Worm (Caenorhabditis elegans) whole organism, L3 larva: ENCODE results near the gene sms-3.

ENCODE experiments used
- ama-1 ChIP-seq: fragments of 150-350 bp; optimal IDR thresholded peaks from 2 replicates; lab custom pipeline; 2018
- ceh-82 ChIP-seq: fragments of 150-350 bp; optimal IDR thresholded peaks from 2 replicates; lab custom pipeline; 2014; ENCODE audit warnings: missing biosample characterization, missing genetic modification characterization
- mml-1 ChIP-seq: fragments of 150-350 bp; sonication (generic microtip); optimal IDR thresholded peaks from 3 replicates; lab custom pipeline; 2014; ENCODE audit warnings: missing biosample characterization, missing genetic modification characterization
- nfya-1 ChIP-seq: sonication (generic microtip); optimal IDR thresholded peaks from 2 replicates; lab custom pipeline; 2017; ENCODE audit warnings: missing genetic modification characterization, mild to moderate bottlenecking, missing compliant biosample characterization, antibody characterized with exemption, moderate library complexity; ENCODE audit not compliant: insufficient read depth
- nhr-11 ChIP-seq: fragments of 150-350 bp; optimal IDR thresholded peaks from 2 replicates; lab custom pipeline; 2014; ENCODE audit warnings: missing biosample characterization, missing genetic modification characterization
- nhr-12 ChIP-seq: fragments of 150-350 bp; optimal IDR thresholded peaks from 2 replicates; lab custom pipeline; 2014; ENCODE audit warnings: missing biosample characterization, missing genetic modification characterization
- nhr-23 ChIP-seq: fragments of 150-350 bp; optimal IDR thresholded peaks from 2 replicates; lab custom pipeline; 2014; ENCODE audit warnings: missing biosample characterization, missing genetic modification reagents, missing genetic modification characterization
- nhr-237 ChIP-seq: fragments of 150-350 bp; optimal IDR thresholded peaks from 2 replicates; lab custom pipeline; 2014; ENCODE audit warnings: missing biosample characterization, missing genetic modification characterization
- pha-4 ChIP-seq: fragments of 150-350 bp; optimal IDR thresholded peaks from 2 replicates; lab custom pipeline; 2014; ENCODE audit warnings: missing biosample characterization, missing genetic modification reagents, missing genetic modification characterization
- skn-1 ChIP-seq: fragments of 150-350 bp; optimal IDR thresholded peaks from 2 replicates; lab custom pipeline; 2014; ENCODE audit warnings: missing biosample characterization, missing genetic modification characterization
- snpc-4 ChIP-seq: fragments of 150-350 bp; optimal IDR thresholded peaks from 2 replicates; lab custom pipeline; 2014; ENCODE audit warnings: missing biosample characterization, missing genetic modification characterization
- tbx-2 ChIP-seq: sonication (generic microtip); optimal IDR thresholded peaks from 2 replicates; lab custom pipeline; 2016; ENCODE audit warnings: mild to moderate bottlenecking, missing genetic modification characterization, missing compliant biosample characterization
- unc-39 ChIP-seq: sonication (generic microtip); optimal IDR thresholded peaks from 4 replicates; lab custom pipeline; 2017; ENCODE audit warnings: missing biosample characterization, missing genetic modification characterization

DNA sequence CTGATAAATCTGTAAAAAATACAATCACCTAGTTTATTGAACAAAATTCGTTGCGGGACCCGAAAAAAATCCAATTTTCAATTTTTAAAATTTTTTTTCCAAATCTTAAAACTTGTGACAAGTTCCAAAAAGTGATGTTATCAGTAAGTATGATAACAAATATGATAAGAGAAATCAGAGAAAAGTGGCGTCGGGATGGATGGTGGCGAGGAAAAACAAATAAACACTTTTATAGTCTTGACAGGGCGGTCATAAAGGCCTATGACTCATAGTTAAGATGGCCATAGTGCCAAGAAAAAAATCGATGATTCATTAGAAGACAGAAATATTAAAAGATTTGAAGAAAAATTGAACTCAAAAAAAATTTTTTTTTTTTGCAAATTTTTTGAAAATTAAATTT lies 1.7 kb upstream of the sms-3 start:
- TF ChIP-seq skn-1: no peak
- no peak for TF ChIP-seq ama-1 (lab: Kevin White, UChicago)
- no peak for TF ChIP-seq nhr-23 (tag; lab: Kevin White, UChicago)
- no peak for TF ChIP-seq nhr-237
- TF ChIP-seq nhr-12 (tag; lab: Kevin White, UChicago): no peak
- no peak for TF ChIP-seq tbx-2
- TF ChIP-seq pha-4 (tag; lab: Kevin White, UChicago): peak; percentile 87
- TF ChIP-seq nhr-11 (tag; lab: Kevin White, UChicago): no peak
- TF ChIP-seq mml-1 (tag; lab: Kevin White, UChicago): no peak
- TF ChIP-seq unc-39 (tag; lab: Kevin White, UChicago): no peak
- TF ChIP-seq snpc-4 (tag; lab: Kevin White, UChicago): peak; percentile 3
- no peak for TF ChIP-seq ceh-82
- no peak for TF ChIP-seq nfya-1 (tag; lab: Kevin White, UChicago)
